Fruit fly (Drosophila melanogaster) whole organism, embryonic: ENCODE results near the gene mav.

Experiments used
- Atf-2 ChIP-seq: fragments of 200-800 bp; sonication (Bioruptor generic); optimal IDR thresholded peaks from 2 replicates; lab custom pipeline; 2016; ENCODE audit warnings: missing biosample characterization, missing genetic modification characterization
- Atf3 ChIP-seq: fragments of 200-800 bp; sonication (Bioruptor generic); optimal IDR thresholded peaks from 3 replicates; lab custom pipeline; 2016; ENCODE audit warnings: missing biosample characterization, missing genetic modification characterization
- CG15514 ChIP-seq: fragments of 200-800 bp; sonication (Bioruptor generic); optimal IDR thresholded peaks from 3 replicates; lab custom pipeline; 2017; ENCODE audit warnings: missing biosample characterization, missing genetic modification characterization, mild to moderate bottlenecking, moderate library complexity, missing genetic modification reagents
- CG2199 ChIP-seq: fragments of 200-800 bp; sonication (Bioruptor generic); IDR thresholded peaks from 3 replicates; pipeline ENCODE4 v1.3.6; 2022; ENCODE audit warnings: missing biosample characterization, missing genetic modification characterization
- NC2β ChIP-seq: fragments of 200-800 bp; sonication (Bioruptor generic); optimal IDR thresholded peaks from 2 replicates; lab custom pipeline; 2016; ENCODE audit warnings: missing biosample characterization, missing genetic modification characterization
- ase ChIP-seq: fragments of 200-800 bp; sonication (Bioruptor generic); IDR thresholded peaks from 3 replicates; pipeline ENCODE4 v1.3.6; 2022; ENCODE audit warnings: missing biosample characterization, missing genetic modification characterization
- gem ChIP-seq: fragments of 200-800 bp; sonication (Bioruptor generic); optimal IDR thresholded peaks from 2 replicates; lab custom pipeline; 2019; ENCODE audit warnings: missing biosample characterization, mild to moderate bottlenecking, missing genetic modification characterization, moderate library complexity

Gene mav

dm6 chr4:582836-583235 is 43.0 kb downstream of the mav start, which contains the start of gene CG1909:
Gene CG1909, plus strand, starts transcription at chr4:583108.
- TF ChIP-seq gem (peak; percentile 5), CG15514 (GFP tag; lab: Kevin White, UChicago) (peak; percentile 97), ase (GFP tag; lab: Robert Waterston, UW) (no peak), Atf3 (GFP tag; lab: Kevin White, UChicago) (no peak), CG2199 (GFP tag; lab: Robert Waterston, UW) (0 out of 3 replicates have a peak, but pooled peaks have one; percentile 29)

DNA sequence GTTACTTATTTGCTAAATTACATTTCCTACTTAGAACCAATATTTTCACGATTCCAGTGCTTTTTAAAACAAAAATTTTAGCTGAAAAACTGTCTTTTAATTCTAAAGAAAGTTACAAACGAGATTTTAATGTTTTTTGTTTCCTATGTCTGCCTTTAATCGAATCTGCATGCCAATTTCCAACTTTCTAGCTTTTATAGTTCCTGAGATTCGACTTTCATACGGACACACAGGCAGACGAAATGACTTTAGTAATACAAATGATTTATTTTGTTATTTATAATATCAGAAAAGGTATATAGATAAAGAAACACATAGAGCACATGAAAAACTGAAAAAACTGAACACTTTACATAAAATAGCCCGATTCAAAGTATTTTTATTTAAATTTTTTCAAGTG is 49.4 kb downstream of the mav start:
- TF ChIP-seq NC2β (GFP tag; lab: Kevin White, UChicago) = no peak
- no peak for TF ChIP-seq Atf-2 (GFP tag; lab: Kevin White, UChicago)
- no peak for TF ChIP-seq gem
